Worm (Caenorhabditis elegans) whole organism, L2 larva: Measurements from ENCODE around the gene ver-3.

ENCODE experiments used
- R02D3.7 ChIP-seq: fragments of 150-350 bp; optimal IDR thresholded peaks from 2 replicates; lab custom pipeline; 2014; ENCODE audit warnings: missing biosample characterization, missing genetic modification characterization
- blmp-1 ChIP-seq: sonication (generic microtip); optimal IDR thresholded peaks from 2 replicates; lab custom pipeline; 2017; ENCODE audit warnings: missing genetic modification characterization, mild to moderate bottlenecking, missing compliant biosample characterization, antibody characterized with exemption, moderate library complexity; ENCODE audit not compliant: insufficient read depth
- ceh-82 ChIP-seq: fragments of 150-350 bp; optimal IDR thresholded peaks from 2 replicates; lab custom pipeline; 2014; ENCODE audit warnings: missing biosample characterization, missing genetic modification characterization
- nhr-10 ChIP-seq: sonication (generic microtip); optimal IDR thresholded peaks from 2 replicates; lab custom pipeline; 2017; ENCODE audit warnings: missing biosample characterization, missing genetic modification characterization
- nhr-11 ChIP-seq: fragments of 150-350 bp; optimal IDR thresholded peaks from 2 replicates; lab custom pipeline; 2014; ENCODE audit warnings: missing biosample characterization, missing genetic modification characterization
- nhr-12 ChIP-seq: fragments of 150-350 bp; optimal IDR thresholded peaks from 2 replicates; lab custom pipeline; 2014; ENCODE audit warnings: missing biosample characterization, missing genetic modification characterization
- skn-1 ChIP-seq: sonication (generic microtip); optimal IDR thresholded peaks from 2 replicates; lab custom pipeline; 2017; ENCODE audit warnings: missing biosample characterization, missing genetic modification characterization
- unc-55 ChIP-seq: fragments of 150-350 bp; sonication (generic microtip); optimal IDR thresholded peaks from 3 replicates; lab custom pipeline; 2014; ENCODE audit warnings: missing biosample characterization, missing genetic modification reagents, missing genetic modification characterization
- ztf-11 ChIP-seq: sonication (generic microtip); optimal IDR thresholded peaks from 2 replicates; lab custom pipeline; 2017; ENCODE audit warnings: missing biosample characterization, missing genetic modification characterization

DNA sequence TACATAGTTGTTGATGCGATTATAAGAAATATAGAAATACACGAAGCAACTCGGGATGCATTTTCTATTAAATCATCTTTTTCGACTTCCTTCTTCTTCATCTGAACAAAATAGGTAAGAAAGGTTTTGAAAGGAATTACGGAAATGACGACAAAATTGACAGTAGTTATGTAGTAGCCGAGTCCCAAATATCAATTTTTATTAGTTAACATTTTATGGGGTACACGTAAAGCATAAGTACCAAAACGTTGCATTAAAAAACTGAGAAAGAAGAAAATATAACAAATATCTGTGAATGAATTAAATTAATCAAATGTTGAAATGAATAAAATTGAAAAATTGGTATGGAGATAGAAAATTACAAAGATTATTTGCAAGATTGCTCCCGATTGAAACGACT, 9.5 kb downstream of the ver-3 start, which contains the start of gene col-177:
- no peak for TF ChIP-seq R02D3.7 (tag; lab: Kevin White, UChicago)
- TF ChIP-seq nhr-10 (tag; lab: Kevin White, UChicago), result no peak
- TF ChIP-seq nhr-12 (tag; lab: Kevin White, UChicago), result no peak
- no peak for TF ChIP-seq ceh-82 (tag; lab: Kevin White, UChicago)
- no peak for TF ChIP-seq ztf-11 (tag; lab: Kevin White, UChicago)
- no peak for TF ChIP-seq blmp-1 (tag; lab: Kevin White, UChicago)
- no peak for TF ChIP-seq nhr-11
- no peak for TF ChIP-seq skn-1
- no peak for TF ChIP-seq unc-55 (GFP tag; lab: Kevin White, UChicago)
